Fruit fly (Drosophila melanogaster) whole organism, adult: ENCODE results near the gene CG31775.

Experiments
- CG1620 ChIP-seq: fragments of 200-800 bp; sonication (Bioruptor generic); optimal IDR thresholded peaks from 2 replicates; lab custom pipeline; 2016; ENCODE audit warnings: missing biosample characterization, missing genetic modification characterization
- CG33017 ChIP-seq: fragments of 200-800 bp; sonication (Bioruptor generic); optimal IDR thresholded peaks from 2 replicates; lab custom pipeline; 2018; ENCODE audit warnings: missing biosample characterization, mild to moderate bottlenecking, missing genetic modification characterization, moderate library complexity
- CG5204 ChIP-seq: fragments of 200-800 bp; sonication (Bioruptor generic); optimal IDR thresholded peaks from 2 replicates; lab custom pipeline; 2016; ENCODE audit warnings: missing biosample characterization, missing genetic modification characterization
- CG7045 ChIP-seq: fragments of 200-800 bp; sonication (Bioruptor generic); optimal IDR thresholded peaks from 2 replicates; lab custom pipeline; 2017; ENCODE audit warnings: missing biosample characterization, mild to moderate bottlenecking, missing genetic modification characterization
- CG7101 ChIP-seq: fragments of 200-800 bp; sonication (Bioruptor generic); optimal IDR thresholded peaks from 2 replicates; lab custom pipeline; 2018; ENCODE audit warnings: missing biosample characterization, mild to moderate bottlenecking, missing genetic modification characterization, moderate library complexity
- Crg-1 ChIP-seq: fragments of 200-800 bp; sonication (Bioruptor generic); optimal IDR thresholded peaks from 2 replicates; lab custom pipeline; 2016; ENCODE audit warnings: missing biosample characterization, missing genetic modification characterization
- Hr96 ChIP-seq: fragments of 200-800 bp; sonication (Bioruptor generic); optimal IDR thresholded peaks from 2 replicates; lab custom pipeline; 2016; ENCODE audit warnings: missing biosample characterization, missing genetic modification characterization
- Mnt ChIP-seq: fragments of 200-800 bp; sonication (Bioruptor generic); optimal IDR thresholded peaks from 2 replicates; lab custom pipeline; 2016; ENCODE audit warnings: missing biosample characterization, mild to moderate bottlenecking, missing genetic modification characterization
- cnc ChIP-seq, 2 experiments: fragments of >200 bp; optimal IDR thresholded peaks; 2 replicates each; lab custom pipeline; 2017
- kay ChIP-seq: fragments of 200-800 bp; sonication (Bioruptor generic); peaks from one replicate; lab custom pipeline; 2016; ENCODE audit warnings: missing biosample characterization, missing genetic modification characterization, borderline replicate concordance
- pad ChIP-seq: fragments of 200-800 bp; sonication (Bioruptor generic); optimal IDR thresholded peaks from 3 replicates; lab custom pipeline; 2017; ENCODE audit warnings: missing biosample characterization, missing genetic modification characterization, mild to moderate bottlenecking, moderate library complexity, missing genetic modification reagents

dm6 chr2L:14745068-14745467 lies 7.5 kb upstream of the CG31775 start, which contains the start of gene CG42587:
- TF ChIP-seq Crg-1 (GFP tag; lab: Kevin White, UChicago) (no peak), CG7045 (GFP tag; lab: Kevin White, UChicago) (no peak), CG33017 (tag; lab: Kevin White, UChicago) (no peak), CG5204 (no peak), Hr96 (GFP tag; lab: Kevin White, UChicago) (no peak), kay (GFP tag; lab: Kevin White, UChicago) (no peak), pad (GFP tag; lab: Kevin White, UChicago) (no peak), cnc (optimal IDR thresholded peaks at IDR 0.05; lab: Kevin White, UChicago) (no peak), Mnt (GFP tag; lab: Kevin White, UChicago) (no peak), CG1620 (GFP tag; lab: Kevin White, UChicago) (no peak), CG7101 (tag; lab: Kevin White, UChicago) (no peak)
